Worm (Caenorhabditis elegans) whole organism, L4 larva: Measurements from ENCODE around the gene ttm-1.

Source experiments
- ama-1 ChIP-seq: fragments of 150-350 bp; optimal IDR thresholded peaks from 2 replicates; lab custom pipeline; 2014; ENCODE audit warnings: inconsistent platforms, mixed read lengths
- daf-12 ChIP-seq: fragments of 150-350 bp; optimal IDR thresholded peaks from 2 replicates; lab custom pipeline; 2014; ENCODE audit warnings: missing biosample characterization, missing genetic modification reagents, missing genetic modification characterization
- egl-43 ChIP-seq: fragments of 200-800 bp; sonication (Bioruptor generic); IDR thresholded peaks from 2 replicates; pipeline ENCODE4 v1.3.6; 2022; ENCODE audit warnings: missing genetic modification reagents, missing genetic modification characterization, missing compliant biosample characterization
- nhr-11 ChIP-seq: fragments of 150-350 bp; optimal IDR thresholded peaks from 2 replicates; lab custom pipeline; 2014; ENCODE audit warnings: missing biosample characterization, missing genetic modification characterization
- nhr-237 ChIP-seq: sonication (generic microtip); optimal IDR thresholded peaks from 2 replicates; lab custom pipeline; 2017; ENCODE audit warnings: missing biosample characterization, missing genetic modification characterization
- nhr-28 ChIP-seq: fragments of 150-350 bp; optimal IDR thresholded peaks from 2 replicates; lab custom pipeline; 2014; ENCODE audit warnings: missing biosample characterization, missing genetic modification characterization
- unc-62 ChIP-seq, 3 experiments: fragments of 150-350 bp in 1 of 3; sonication (generic microtip); optimal IDR thresholded peaks in 2 of 3; peaks in 1 of 3; 1 replicate in 1 of 3; 2 replicates in 2 of 3; lab custom pipeline; 2014 to 2017; ENCODE audit warnings: missing biosample characterization in 3 of 3, missing genetic modification characterization in 3 of 3, missing genetic modification reagents in 3 of 3, missing genotype in 1 of 3
- zfp-3 ChIP-seq: fragments of 200-800 bp; sonication (Bioruptor generic); conservative IDR thresholded peaks from 2 replicates; pipeline ENCODE4 v1.3.6; 2022; ENCODE audit warnings: missing genetic modification reagents, missing genetic modification characterization, missing compliant biosample characterization

- TF ChIP-seq ama-1 (lab: Kevin White, UChicago) (no peak), zfp-3 (GFP tag; lab: Robert Waterston, UW) (no peak), egl-43 (GFP tag; lab: Robert Waterston, UW) (no peak), nhr-11 (no peak), nhr-28 (tag; lab: Kevin White, UChicago) (no peak), unc-62 (GFP tag; optimal IDR thresholded peaks at IDR 0.05 in 1 of 2; lab: Kevin White, UChicago) (no peak), unc-62 (tag; optimal IDR thresholded peaks at IDR 0.05; lab: Kevin White, UChicago) (no peak), daf-12 (tag; lab: Kevin White, UChicago) (no peak), nhr-237 (tag; lab: Kevin White, UChicago) (no peak)
Measured at ce11 chrIII:12944064-12944463, 22.7 kb downstream of the ttm-1 start.
